Worm (Caenorhabditis elegans) whole organism, mixed stage, embryonic: ENCODE results near the gene F20B6.10.

Source experiments
- M03D4.4 ChIP-seq: sonication (generic microtip); optimal IDR thresholded peaks from 2 replicates; lab custom pipeline; 2017; ENCODE audit warnings: mild to moderate bottlenecking, missing genetic modification characterization, missing compliant biosample characterization
- bed-3 ChIP-seq: fragments of 200-800 bp; sonication (Bioruptor generic); optimal IDR thresholded peaks from 3 replicates; lab custom pipeline; 2018; ENCODE audit warnings: mild to moderate bottlenecking, missing genetic modification characterization, moderate library complexity, missing compliant biosample characterization
- blmp-1 ChIP-seq: fragments of 150-350 bp; optimal IDR thresholded peaks from 2 replicates; lab custom pipeline; 2014; ENCODE audit warnings: missing biosample characterization, missing genetic modification characterization
- ceh-39 ChIP-seq: fragments of 150-350 bp; optimal IDR thresholded peaks from 2 replicates; lab custom pipeline; 2014; ENCODE audit warnings: missing biosample characterization, missing genetic modification characterization
- ceh-43 ChIP-seq: fragments of 200-800 bp; sonication (Bioruptor generic); optimal IDR thresholded peaks from 2 replicates; lab custom pipeline; 2018; ENCODE audit warnings: mild to moderate bottlenecking, missing genetic modification characterization, moderate library complexity, missing compliant biosample characterization
- ceh-83 ChIP-seq: fragments of 200-800 bp; sonication (Bioruptor generic); optimal IDR thresholded peaks from 2 replicates; lab custom pipeline; 2018; ENCODE audit warnings: mild to moderate bottlenecking, missing genetic modification characterization, missing compliant biosample characterization
- ces-1 ChIP-seq: fragments of 150-350 bp; optimal IDR thresholded peaks from 2 replicates; lab custom pipeline; 2014; ENCODE audit warnings: missing biosample characterization, missing genetic modification reagents, missing genetic modification characterization
- cnd-1 ChIP-seq: fragments of 200-800 bp; sonication (Bioruptor generic); optimal IDR thresholded peaks from 2 replicates; lab custom pipeline; 2018; ENCODE audit warnings: mild to moderate bottlenecking, missing genetic modification characterization, missing compliant biosample characterization
- elt-1 ChIP-seq: sonication (generic microtip); optimal IDR thresholded peaks from 2 replicates; lab custom pipeline; 2017; ENCODE audit warnings: missing genetic modification characterization, mild to moderate bottlenecking, missing compliant biosample characterization, antibody characterized with exemption, moderate library complexity, borderline replicate concordance; ENCODE audit not compliant: insufficient read depth
- elt-3 ChIP-seq: fragments of 150-350 bp; optimal IDR thresholded peaks from 2 replicates; lab custom pipeline; 2014; ENCODE audit warnings: missing biosample characterization, missing genetic modification characterization
- flh-1 ChIP-seq: fragments of 200-800 bp; sonication (Bioruptor generic); optimal IDR thresholded peaks from 2 replicates; lab custom pipeline; 2018; ENCODE audit warnings: mild to moderate bottlenecking, missing genetic modification characterization, moderate library complexity, missing compliant biosample characterization
- ham-2 ChIP-seq: fragments of 200-800 bp; sonication (Bioruptor generic); optimal IDR thresholded peaks from 2 replicates; lab custom pipeline; 2018; ENCODE audit warnings: mild to moderate bottlenecking, missing genetic modification characterization, missing compliant biosample characterization
- hlh-1 ChIP-seq: fragments of 150-350 bp; optimal IDR thresholded peaks from 2 replicates; lab custom pipeline; 2014; ENCODE audit warnings: missing biosample characterization, missing genetic modification reagents, missing genetic modification characterization
- lin-13 ChIP-seq: fragments of 150-350 bp; optimal IDR thresholded peaks from 2 replicates; lab custom pipeline; 2014; ENCODE audit warnings: missing biosample characterization, missing genetic modification characterization
- mab-5 ChIP-seq: fragments of 150-350 bp; optimal IDR thresholded peaks from 2 replicates; lab custom pipeline; 2014; ENCODE audit warnings: missing biosample characterization, missing genetic modification characterization
- mep-1 ChIP-seq: fragments of 150-350 bp; optimal IDR thresholded peaks from 2 replicates; lab custom pipeline; 2017; ENCODE audit warnings: missing biosample characterization, missing genetic modification reagents, missing genetic modification characterization, inconsistent platforms
- nhr-12 ChIP-seq: fragments of 150-350 bp; optimal IDR thresholded peaks from 2 replicates; lab custom pipeline; 2014; ENCODE audit warnings: missing biosample characterization, missing genetic modification characterization
- nhr-2 ChIP-seq: fragments of 150-350 bp; optimal IDR thresholded peaks from 2 replicates; lab custom pipeline; 2014; ENCODE audit warnings: missing biosample characterization, missing genetic modification characterization
- nhr-237 ChIP-seq: fragments of 150-350 bp; optimal IDR thresholded peaks from 2 replicates; lab custom pipeline; 2014; ENCODE audit warnings: missing biosample characterization, missing genetic modification characterization
- nhr-76 ChIP-seq: sonication (generic microtip); optimal IDR thresholded peaks from 2 replicates; lab custom pipeline; 2017; ENCODE audit warnings: missing biosample characterization, missing genetic modification characterization
- sem-2 ChIP-seq: fragments of 200-800 bp; sonication (Bioruptor generic); optimal IDR thresholded peaks from 2 replicates; lab custom pipeline; 2018; ENCODE audit warnings: mild to moderate bottlenecking, missing genetic modification characterization, missing compliant biosample characterization
- snpc-4 ChIP-seq: fragments of 150-350 bp; optimal IDR thresholded peaks from 2 replicates; lab custom pipeline; 2014; ENCODE audit warnings: missing biosample characterization, missing genetic modification characterization
- unc-120 ChIP-seq: sonication (generic microtip); optimal IDR thresholded peaks from 2 replicates; lab custom pipeline; 2017; ENCODE audit warnings: missing genetic modification characterization, missing compliant biosample characterization; ENCODE audit not compliant: poor library complexity, severe bottlenecking
- unc-39 ChIP-seq: fragments of 150-350 bp; optimal IDR thresholded peaks from 2 replicates; lab custom pipeline; 2014; ENCODE audit warnings: missing biosample characterization, missing genetic modification characterization
- unc-62 ChIP-seq: fragments of 150-350 bp; optimal IDR thresholded peaks from 2 replicates; lab custom pipeline; 2014; ENCODE audit warnings: missing biosample characterization, missing genetic modification reagents, missing genetic modification characterization
- zip-8 ChIP-seq: fragments of 150-350 bp; optimal IDR thresholded peaks from 2 replicates; lab custom pipeline; 2014; ENCODE audit warnings: missing biosample characterization, missing genetic modification characterization
- ztf-11 ChIP-seq: fragments of 150-350 bp; optimal IDR thresholded peaks from 2 replicates; lab custom pipeline; 2014; ENCODE audit warnings: missing biosample characterization, missing genetic modification characterization

F20B6.10 gene

ce11 chrX:4186656-4187055 lies 30.3 kb downstream of the F20B6.10 start, which contains the start of gene mrp-6:
TSS of gene mrp-6 (minus strand) at chrX:4186756.
- TF ChIP-seq lin-13 (tag; lab: Kevin White, UChicago) = no peak
- no peak for TF ChIP-seq ceh-43 (GFP tag; lab: Kevin White, UChicago)
- no peak for TF ChIP-seq zip-8 (tag; lab: Kevin White, UChicago)
- TF ChIP-seq ham-2 = no peak
- no peak for TF ChIP-seq ces-1 (GFP tag; lab: Kevin White, UChicago)
- TF ChIP-seq, all 35 proteins: peak for 0

- no peak for TF ChIP-seq ham-2
- no peak for TF ChIP-seq sem-2
- TF ChIP-seq mep-1 (tag; lab: Kevin White, UChicago) = no peak
- no peak for TF ChIP-seq unc-62 (GFP tag; lab: Kevin White, UChicago)
- no peak for TF ChIP-seq nhr-237
- no peak for TF ChIP-seq blmp-1
- no peak for TF ChIP-seq zip-8 (tag; lab: Kevin White, UChicago)
- no peak for TF ChIP-seq elt-3 (tag; lab: Kevin White, UChicago)
- TF ChIP-seq ztf-11 (tag; lab: Kevin White, UChicago) = no peak
- TF ChIP-seq cnd-1 (tag; lab: Kevin White, UChicago) = no peak
- no peak for TF ChIP-seq unc-120 (tag; lab: Kevin White, UChicago)
- TF ChIP-seq ceh-39 = no peak
- TF ChIP-seq ceh-83 (GFP tag; lab: Kevin White, UChicago) = no peak
- no peak for TF ChIP-seq flh-1 (GFP tag; lab: Kevin White, UChicago)
- no peak for TF ChIP-seq nhr-2 (tag; lab: Kevin White, UChicago)
- TF ChIP-seq ces-1 (GFP tag; lab: Kevin White, UChicago) = no peak
- no peak for TF ChIP-seq bed-3 (GFP tag; lab: Kevin White, UChicago)
- no peak for TF ChIP-seq elt-1 (tag; lab: Kevin White, UChicago)
- no peak for TF ChIP-seq unc-39 (tag; lab: Kevin White, UChicago)
Measured at ce11 chrX:4177394-4177793, 39.6 kb downstream of the F20B6.10 start, which contains the start of gene ZK470.6. TSS of gene ZK470.6 (minus strand) at chrX:4177494.

ce11 chrX:4167150-4167549 lies 49.8 kb downstream of the F20B6.10 start, which contains the start of gene ZK470.14:
TSS of gene ZK470.14 (plus strand) at chrX:4167450.
- TF ChIP-seq nhr-12 (tag; lab: Kevin White, UChicago) = no peak
- TF ChIP-seq snpc-4 (tag; lab: Kevin White, UChicago) = no peak
- TF ChIP-seq hlh-1 (tag; lab: Kevin White, UChicago) = no peak
- TF ChIP-seq elt-1 (tag; lab: Kevin White, UChicago) = no peak
- no peak for TF ChIP-seq M03D4.4 (tag; lab: Kevin White, UChicago)
- no peak for TF ChIP-seq nhr-76 (tag; lab: Kevin White, UChicago)
- TF ChIP-seq unc-39 (tag; lab: Kevin White, UChicago) = no peak
- no peak for TF ChIP-seq mab-5 (tag; lab: Kevin White, UChicago)
- TF ChIP-seq mep-1 (tag; lab: Kevin White, UChicago) = no peak
- TF ChIP-seq elt-3 (tag; lab: Kevin White, UChicago) = no peak
